Fruit fly (Drosophila melanogaster) whole organism, wandering third instar larva: ENCODE measurements around the gene RpLP1.

ENCODE experiments used
- Abd-B ChIP-seq: fragments of >200 bp; optimal IDR thresholded peaks from 2 replicates; lab custom pipeline; 2017; ENCODE audit warnings: missing biosample characterization, missing genetic modification characterization
- CG32264 ChIP-seq: fragments of 200-800 bp; sonication (Bioruptor generic); optimal IDR thresholded peaks from 2 replicates; lab custom pipeline; 2016; ENCODE audit warnings: missing biosample characterization, missing genetic modification characterization
- CG9705 ChIP-seq: fragments of 200-800 bp; sonication (Bioruptor generic); optimal IDR thresholded peaks from 2 replicates; lab custom pipeline; 2018; ENCODE audit warnings: missing biosample characterization, mild to moderate bottlenecking, missing genetic modification characterization
- CrebA ChIP-seq: fragments of 200-800 bp; sonication (Bioruptor generic); optimal IDR thresholded peaks from 2 replicates; lab custom pipeline; 2016; ENCODE audit warnings: missing biosample characterization, mild to moderate bottlenecking, missing genetic modification characterization, borderline replicate concordance
- Dif ChIP-seq: fragments of 200-275, 200-300 bp; sonication (Bioruptor generic); optimal IDR thresholded peaks from 2 replicates; lab custom pipeline; 2018; ENCODE audit warnings: missing biosample characterization, missing genetic modification characterization; ENCODE audit not compliant: partially characterized antibody
- GATAd ChIP-seq: sonication (Bioruptor generic); optimal IDR thresholded peaks from 2 replicates; lab custom pipeline; 2016; ENCODE audit warnings: missing biosample characterization, missing genetic modification characterization
- HLH106 ChIP-seq: fragments of 200-800 bp; optimal IDR thresholded peaks from 3 replicates; lab custom pipeline; 2019; ENCODE audit warnings: missing biosample characterization, mild to moderate bottlenecking, missing genetic modification characterization, moderate library complexity
- Hnf4 ChIP-seq: fragments of 200-800 bp; sonication (Bioruptor generic); optimal IDR thresholded peaks from 2 replicates; lab custom pipeline; 2016; ENCODE audit warnings: missing biosample characterization, mild to moderate bottlenecking, missing genetic modification characterization
- Hr78 ChIP-seq: fragments of >200 bp; optimal IDR thresholded peaks from 2 replicates; lab custom pipeline; 2017; ENCODE audit warnings: missing biosample characterization, missing genetic modification characterization
- Hr83 ChIP-seq: fragments of 200-300 bp; sonication (Bioruptor generic); optimal IDR thresholded peaks from 2 replicates; lab custom pipeline; 2016; ENCODE audit warnings: missing biosample characterization, mild to moderate bottlenecking, missing genetic modification characterization, moderate library complexity; ENCODE audit not compliant: poor library complexity, severe bottlenecking
- Jra ChIP-seq: sonication (Bioruptor generic); optimal IDR thresholded peaks from 2 replicates; lab custom pipeline; 2016; ENCODE audit warnings: missing biosample characterization, missing genetic modification characterization
- Mio ChIP-seq: sonication (Bioruptor generic); optimal IDR thresholded peaks from 2 replicates; lab custom pipeline; 2016; ENCODE audit warnings: missing biosample characterization, missing genetic modification characterization
- Myc ChIP-seq: fragments of >200 bp; optimal IDR thresholded peaks from 2 replicates; lab custom pipeline; 2017
- N ChIP-seq: fragments of >200 bp; optimal IDR thresholded peaks from 2 replicates; lab custom pipeline; 2018; ENCODE audit warnings: missing biosample characterization, missing external identifiers, missing genetic modification characterization
- OdsH ChIP-seq: fragments of 200-800 bp; sonication (Bioruptor generic); optimal IDR thresholded peaks from 2 replicates; lab custom pipeline; 2016; ENCODE audit warnings: missing biosample characterization, mild to moderate bottlenecking, missing genetic modification characterization
- Rel ChIP-seq, 2 experiments: fragments of 200-800 bp; sonication (Bioruptor generic) in 1 of 2; optimal IDR thresholded peaks; 2 replicates in 1 of 2; 3 replicates in 1 of 2; lab custom pipeline; 2016 to 2019; ENCODE audit warnings: mild to moderate bottlenecking in 2 of 2, missing biosample characterization in 2 of 2, missing genetic modification characterization in 2 of 2, moderate library complexity in 1 of 2
- Sp1 ChIP-seq: fragments of 200-800 bp; sonication (Bioruptor generic); optimal IDR thresholded peaks from 3 replicates; lab custom pipeline; 2019; ENCODE audit warnings: missing biosample characterization, mild to moderate bottlenecking, missing genetic modification characterization, moderate library complexity
- Vsx2 ChIP-seq: fragments of 200-300, 225-300 bp; sonication (Bioruptor generic); optimal IDR thresholded peaks from 2 replicates; lab custom pipeline; 2018; ENCODE audit warnings: missing biosample characterization, missing genetic modification characterization; ENCODE audit not compliant: partially characterized antibody
- br ChIP-seq: fragments of 200-800 bp; sonication (Bioruptor generic); optimal IDR thresholded peaks from 2 replicates; lab custom pipeline; 2016; ENCODE audit warnings: missing biosample characterization, missing genetic modification characterization
- brk ChIP-seq: fragments of 200-800 bp; sonication (Bioruptor generic); optimal IDR thresholded peaks from 2 replicates; lab custom pipeline; 2016; ENCODE audit warnings: missing biosample characterization, mild to moderate bottlenecking, missing genetic modification characterization
- dl ChIP-seq, 2 experiments: fragments of 175-275, 200-275 bp in 1 of 2; fragments of 200-275 bp in 1 of 2; sonication (Bioruptor generic); optimal IDR thresholded peaks; lab custom pipeline; 2018; ENCODE audit warnings: mild to moderate bottlenecking in 2 of 2, missing biosample characterization in 2 of 2, missing genetic modification characterization in 2 of 2, moderate library complexity in 2 of 2; ENCODE audit not compliant: partially characterized antibody in 2 of 2, insufficient read depth in 1 of 2
- dmrt93B ChIP-seq: fragments of 200-800 bp; sonication (Bioruptor generic); optimal IDR thresholded peaks from 2 replicates; lab custom pipeline; 2018; ENCODE audit warnings: missing biosample characterization, mild to moderate bottlenecking, missing genetic modification characterization
- dsf ChIP-seq: sonication (Bioruptor generic); optimal IDR thresholded peaks from 2 replicates; lab custom pipeline; 2016; ENCODE audit warnings: missing biosample characterization, missing genetic modification characterization, borderline replicate concordance
- ey ChIP-seq: fragments of 200-800 bp; sonication (Bioruptor generic); optimal IDR thresholded peaks from 2 replicates; lab custom pipeline; 2016; ENCODE audit warnings: missing biosample characterization, missing genetic modification characterization
- foxo ChIP-seq, 2 experiments: fragments of 200-800 bp; sonication (Bioruptor generic); optimal IDR thresholded peaks; 2 replicates in 1 of 2; 3 replicates in 1 of 2; lab custom pipeline; 2016 to 2017; ENCODE audit warnings: missing biosample characterization in 2 of 2, missing genetic modification characterization in 2 of 2
- fru ChIP-seq: fragments of 200-800 bp; sonication (Bioruptor generic); optimal IDR thresholded peaks from 3 replicates; lab custom pipeline; 2016; ENCODE audit warnings: missing biosample characterization, mild to moderate bottlenecking, missing genetic modification characterization
- h ChIP-seq: fragments of 200-800 bp; sonication (Bioruptor generic); optimal IDR thresholded peaks from 3 replicates; lab custom pipeline; 2016; ENCODE audit warnings: missing biosample characterization, mild to moderate bottlenecking, missing genetic modification characterization
- jim ChIP-seq: fragments of 175-275, 200-325 bp; sonication (Bioruptor generic); optimal IDR thresholded peaks from 2 replicates; lab custom pipeline; 2016; ENCODE audit warnings: missing biosample characterization, mild to moderate bottlenecking, missing genetic modification characterization
- lola ChIP-seq: fragments of >200 bp; optimal IDR thresholded peaks from 2 replicates; lab custom pipeline; 2017; ENCODE audit warnings: missing biosample characterization, missing genetic modification characterization
- pan ChIP-seq: fragments of >200 bp; optimal IDR thresholded peaks from 2 replicates; lab custom pipeline; 2017
- psq ChIP-seq: fragments of 200-800 bp; sonication (Bioruptor generic); optimal IDR thresholded peaks from 3 replicates; lab custom pipeline; 2017; ENCODE audit warnings: missing biosample characterization, mild to moderate bottlenecking, missing genetic modification characterization, moderate library complexity
- rgr ChIP-seq: fragments of 200-800 bp; sonication (Bioruptor generic); optimal IDR thresholded peaks from 3 replicates; lab custom pipeline; 2016; ENCODE audit warnings: missing biosample characterization, mild to moderate bottlenecking, missing genetic modification characterization
- sage ChIP-seq: fragments of 200-800 bp; sonication (Bioruptor generic); optimal IDR thresholded peaks from 2 replicates; lab custom pipeline; 2016; ENCODE audit warnings: missing biosample characterization, mild to moderate bottlenecking, missing genetic modification characterization
- sv ChIP-seq: fragments of 200-800 bp; sonication (Bioruptor generic); optimal IDR thresholded peaks from 3 replicates; lab custom pipeline; 2016; ENCODE audit warnings: missing biosample characterization, missing genetic modification characterization
- usp ChIP-seq: fragments of >200 bp; optimal IDR thresholded peaks from 2 replicates; lab custom pipeline; 2017; ENCODE audit warnings: missing biosample characterization, missing genetic modification characterization
- woc ChIP-seq: sonication (Bioruptor generic); optimal IDR thresholded peaks from 2 replicates; lab custom pipeline; 2016; ENCODE audit warnings: missing biosample characterization, mild to moderate bottlenecking, missing genetic modification characterization

RpLP1 gene

dm6 chr2L:439339-439738 is 19.6 kb downstream of the RpLP1 start (continued):
- TF ChIP-seq CG32264 (GFP tag; lab: Kevin White, UChicago) = peak; percentile 80
- peak; percentile 80 for TF ChIP-seq dmrt93B
- TF ChIP-seq pan (lab: Kevin White, UChicago) = no peak
- TF ChIP-seq N = no peak
- no peak for TF ChIP-seq dl (GFP tag; optimal IDR thresholded peaks at IDR 0.05; lab: Kevin White, UChicago; ENCODE audit: insufficient read depth in 1 of 2, partially characterized antibody in 2 of 2)
- TF ChIP-seq HLH106 (tag; lab: Kevin White, UChicago) = peak; percentile 94
- peak; percentile 89 for TF ChIP-seq rgr (GFP tag; lab: Kevin White, UChicago)
- peak; percentile 16 to 92 for TF ChIP-seq foxo (GFP tag; optimal IDR thresholded peaks at IDR 0.05; lab: Kevin White, UChicago)
- peak; percentile 76 for TF ChIP-seq sage (GFP tag; lab: Kevin White, UChicago)
- peak; percentile 82 for TF ChIP-seq Jra (GFP tag; lab: Kevin White, UChicago)

- TF ChIP-seq Hr78 (GFP tag; lab: Kevin White, UChicago) = no peak
- no peak for TF ChIP-seq dl (GFP tag; optimal IDR thresholded peaks at IDR 0.05; lab: Kevin White, UChicago; ENCODE audit: insufficient read depth in 1 of 2, partially characterized antibody in 2 of 2)
- no peak for TF ChIP-seq usp (GFP tag; lab: Kevin White, UChicago)
- TF ChIP-seq brk = peak; percentile 80
- peak; percentile 87 for TF ChIP-seq h (GFP tag; lab: Kevin White, UChicago)
- no peak for TF ChIP-seq Dif (GFP tag; lab: Kevin White, UChicago)
- no peak for TF ChIP-seq lola (GFP tag; lab: Kevin White, UChicago)
- peak; percentile 91 for TF ChIP-seq HLH106 (tag; lab: Kevin White, UChicago)
- peak; percentile 45 for TF ChIP-seq Hnf4 (GFP tag; lab: Kevin White, UChicago)
- peak; percentile 28 for TF ChIP-seq dsf
- TF ChIP-seq dmrt93B = peak; percentile 83
- no peak for TF ChIP-seq Abd-B
- no peak for TF ChIP-seq Mio (GFP tag; lab: Kevin White, UChicago)
- no peak for TF ChIP-seq CG32264 (GFP tag; lab: Kevin White, UChicago)
- TF ChIP-seq OdsH (GFP tag; lab: Kevin White, UChicago) = peak; percentile 93
- TF ChIP-seq sage (GFP tag; lab: Kevin White, UChicago) = peak; percentile 78
- TF ChIP-seq woc = peak; percentile 72
- no peak for TF ChIP-seq GATAd
- TF ChIP-seq Sp1 (GFP tag; lab: Kevin White, UChicago) = peak; percentile 94
- peak; percentile 63 for TF ChIP-seq br (GFP tag; lab: Kevin White, UChicago)
- no peak for TF ChIP-seq Myc
- peak; percentile 39 for TF ChIP-seq CG9705 (GFP tag; lab: Kevin White, UChicago)
- TF ChIP-seq psq (GFP tag; lab: Kevin White, UChicago) = peak; percentile 93
- TF ChIP-seq fru (GFP tag; lab: Kevin White, UChicago) = peak; percentile 90
- TF ChIP-seq jim = no peak
- TF ChIP-seq N = no peak
- peak; percentile 22 for TF ChIP-seq Hr83 (GFP tag; lab: Kevin White, UChicago)
- TF ChIP-seq CrebA (GFP tag; lab: Kevin White, UChicago) = no peak
- peak; percentile 55 for TF ChIP-seq Rel (GFP tag; optimal IDR thresholded peaks at IDR 0.05; lab: Kevin White, UChicago)
- peak; percentile 36 for TF ChIP-seq Rel (tag; optimal IDR thresholded peaks at IDR 0.05; lab: Kevin White, UChicago)
- no peak for TF ChIP-seq pan (lab: Kevin White, UChicago)
- no peak for TF ChIP-seq Vsx2 (GFP tag; lab: Kevin White, UChicago)
- TF ChIP-seq rgr (GFP tag; lab: Kevin White, UChicago) = peak; percentile 86
- TF ChIP-seq Jra (GFP tag; lab: Kevin White, UChicago) = peak; percentile 4
- peak in 1 of 2 experiments; percentile 93 for TF ChIP-seq foxo (GFP tag; optimal IDR thresholded peaks at IDR 0.05; lab: Kevin White, UChicago)
- TF ChIP-seq ey (GFP tag; lab: Kevin White, UChicago) = peak; percentile 75
These were observed 21.1 kb downstream of the RpLP1 start for dm6 chr2L:440638-441454.

- TF ChIP-seq Hnf4 (GFP tag; lab: Kevin White, UChicago) (no peak), h (GFP tag; lab: Kevin White, UChicago) (no peak), sv (GFP tag; lab: Kevin White, UChicago) (no peak), Abd-B (no peak), Mio (GFP tag; lab: Kevin White, UChicago) (no peak)
These were observed 21.6 kb downstream of the RpLP1 start for dm6 chr2L:441455-441730.
